Fruit fly (Drosophila melanogaster) whole organism, embryonic: ENCODE results near the gene Dh44.

Source experiments
- Abd-B ChIP-seq: fragments of 200-800 bp; sonication (Bioruptor generic); optimal IDR thresholded peaks from 2 replicates; lab custom pipeline; 2018; ENCODE audit warnings: missing biosample characterization, mild to moderate bottlenecking, missing genetic modification characterization, moderate library complexity
- BEAF-32 ChIP-seq: fragments of 200-800 bp; sonication (Bioruptor generic); optimal IDR thresholded peaks from 3 replicates; lab custom pipeline; 2017; ENCODE audit warnings: missing biosample characterization, missing genetic modification characterization, mild to moderate bottlenecking, moderate library complexity, missing genetic modification reagents
- Bteb2 ChIP-seq: fragments of 200-800 bp; sonication (Bioruptor generic); optimal IDR thresholded peaks from 2 replicates; lab custom pipeline; 2016; ENCODE audit warnings: missing biosample characterization, missing genetic modification characterization
- CG10267 ChIP-seq: fragments of 200-800 bp; sonication (Bioruptor generic); optimal IDR thresholded peaks from 2 replicates; lab custom pipeline; 2018; ENCODE audit warnings: missing biosample characterization, mild to moderate bottlenecking, missing genetic modification characterization, moderate library complexity
- CG10543 ChIP-seq: fragments of 200-800 bp; sonication (Bioruptor generic); optimal IDR thresholded peaks from 3 replicates; lab custom pipeline; 2017; ENCODE audit warnings: missing biosample characterization, mild to moderate bottlenecking, missing genetic modification characterization, moderate library complexity
- CG11093 ChIP-seq: fragments of 200-800 bp; sonication (Bioruptor generic); IDR thresholded peaks from 3 replicates; pipeline ENCODE4 v1.3.6; 2022; ENCODE audit warnings: missing biosample characterization, missing genetic modification characterization
- CG11696 ChIP-seq: fragments of 200-800 bp; sonication (Bioruptor generic); IDR thresholded peaks from 2 replicates; pipeline ENCODE4 v1.3.6; 2022; ENCODE audit warnings: missing biosample characterization, missing genetic modification characterization
- CG13123 ChIP-seq: fragments of 200-800 bp; sonication (Bioruptor generic); optimal IDR thresholded peaks from 2 replicates; lab custom pipeline; 2016; ENCODE audit warnings: missing biosample characterization, missing genetic modification characterization
- CG14050 ChIP-seq: fragments of 200-800 bp; sonication (Bioruptor generic); IDR thresholded peaks from 3 replicates; pipeline ENCODE4 v1.3.6; 2022; ENCODE audit warnings: missing biosample characterization, missing genetic modification characterization
- CG14667 ChIP-seq: fragments of 200-800 bp; sonication (Bioruptor generic); IDR thresholded peaks from 2 replicates; pipeline ENCODE4 v1.3.6; 2022; ENCODE audit warnings: missing biosample characterization, missing genetic modification characterization
- CG15269 ChIP-seq: fragments of 200-800 bp; sonication (Bioruptor generic); optimal IDR thresholded peaks from 2 replicates; lab custom pipeline; 2018; ENCODE audit warnings: missing biosample characterization, mild to moderate bottlenecking, missing genetic modification characterization, moderate library complexity
- CG15696 ChIP-seq: fragments of 200-800 bp; sonication (Bioruptor generic); optimal IDR thresholded peaks from 2 replicates; lab custom pipeline; 2019; ENCODE audit warnings: missing biosample characterization, mild to moderate bottlenecking, missing genetic modification characterization, moderate library complexity
- CG17186 ChIP-seq: fragments of 200-800 bp; sonication (Bioruptor generic); optimal IDR thresholded peaks from 3 replicates; lab custom pipeline; 2017; ENCODE audit warnings: missing biosample characterization, missing genetic modification reagents, missing genetic modification characterization
- CG17359 ChIP-seq: fragments of 200-800 bp; sonication (Bioruptor generic); optimal IDR thresholded peaks from 3 replicates; lab custom pipeline; 2018; ENCODE audit warnings: missing biosample characterization, mild to moderate bottlenecking, missing genetic modification characterization, moderate library complexity
- CG17802 ChIP-seq: fragments of 200-800 bp; sonication (Bioruptor generic); optimal IDR thresholded peaks from 2 replicates; lab custom pipeline; 2018; ENCODE audit warnings: missing biosample characterization, mild to moderate bottlenecking, missing genetic modification characterization, moderate library complexity
- CG17829 ChIP-seq: fragments of 200-800 bp; optimal IDR thresholded peaks from 2 replicates; lab custom pipeline; 2019; ENCODE audit warnings: missing biosample characterization, mild to moderate bottlenecking, missing genetic modification characterization, moderate library complexity
- CG17912 ChIP-seq: fragments of 200-800 bp; sonication (Bioruptor generic); optimal IDR thresholded peaks from 2 replicates; lab custom pipeline; 2018; ENCODE audit warnings: missing biosample characterization, mild to moderate bottlenecking, missing genetic modification characterization
- CG2199 ChIP-seq: fragments of 200-800 bp; sonication (Bioruptor generic); IDR thresholded peaks from 3 replicates; pipeline ENCODE4 v1.3.6; 2022; ENCODE audit warnings: missing biosample characterization, missing genetic modification characterization
- CG2889 ChIP-seq: fragments of 200-800 bp; sonication (Bioruptor generic); IDR thresholded peaks from 3 replicates; pipeline ENCODE4 v1.3.6; 2022; ENCODE audit warnings: missing biosample characterization, missing genetic modification characterization
- CG3726 ChIP-seq: fragments of 200-800 bp; sonication (Bioruptor generic); IDR thresholded peaks from 3 replicates; pipeline ENCODE4, ENCODE4 v1.3.6; 2022; ENCODE audit warnings: missing biosample characterization, missing genetic modification characterization
- CG5245 ChIP-seq: fragments of 200-800 bp; sonication (Bioruptor generic); optimal IDR thresholded peaks from 3 replicates; lab custom pipeline; 2016; ENCODE audit warnings: missing biosample characterization, missing genetic modification characterization
- CG7357 ChIP-seq: fragments of 200-800 bp; sonication (Bioruptor generic); IDR thresholded peaks from 3 replicates; pipeline ENCODE4 v1.3.6; 2022; ENCODE audit warnings: missing biosample characterization, missing genetic modification characterization
- CG7963 ChIP-seq: fragments of 200-800 bp; sonication (Bioruptor generic); IDR thresholded peaks from 3 replicates; pipeline ENCODE4 v1.3.6; 2022; ENCODE audit warnings: missing biosample characterization, missing genetic modification characterization; ENCODE audit not compliant: partially characterized antibody
- Dll ChIP-seq: fragments of 200-800 bp; sonication (Bioruptor generic); IDR thresholded peaks from 4 replicates; pipeline ENCODE4 v1.3.6; 2022; ENCODE audit warnings: missing biosample characterization, missing genetic modification characterization; ENCODE audit not compliant: partially characterized antibody
- Doc2 ChIP-seq: fragments of 200-800 bp; sonication (Bioruptor generic); IDR thresholded peaks from 2 replicates; pipeline ENCODE4 v1.3.6; 2022; ENCODE audit warnings: missing biosample characterization, missing genetic modification characterization
- GATAe ChIP-seq: fragments of 200-800 bp; sonication (Bioruptor generic); conservative IDR thresholded peaks from 2 replicates; pipeline ENCODE4 v1.3.6; 2022; ENCODE audit warnings: missing biosample characterization, missing genetic modification characterization
- Hand ChIP-seq: fragments of 200-800 bp; sonication (Bioruptor generic); optimal IDR thresholded peaks from 2 replicates; lab custom pipeline; 2017; ENCODE audit warnings: mild to moderate bottlenecking, missing biosample characterization, missing genetic modification reagents, missing genetic modification characterization
- NfI ChIP-seq: fragments of 200-800 bp; sonication (Bioruptor generic); optimal IDR thresholded peaks from 3 replicates; lab custom pipeline; 2018; ENCODE audit warnings: missing biosample characterization, mild to moderate bottlenecking, missing genetic modification characterization, moderate library complexity
- Sox102F ChIP-seq: fragments of 200-800 bp; sonication (Bioruptor generic); optimal IDR thresholded peaks from 2 replicates; lab custom pipeline; 2018; ENCODE audit warnings: missing biosample characterization, mild to moderate bottlenecking, missing genetic modification characterization, moderate library complexity
- Vsx1 ChIP-seq: fragments of 200-800 bp; sonication (Bioruptor generic); optimal IDR thresholded peaks from 2 replicates; lab custom pipeline; 2017; ENCODE audit warnings: missing biosample characterization, mild to moderate bottlenecking, missing genetic modification characterization, missing genetic modification reagents
- bcd ChIP-seq: fragments of 200-800 bp; sonication (Bioruptor generic); optimal IDR thresholded peaks from 2 replicates; lab custom pipeline; 2017; ENCODE audit warnings: missing biosample characterization, mild to moderate bottlenecking, missing genetic modification characterization
- br ChIP-seq: fragments of >200 bp; optimal IDR thresholded peaks from 2 replicates; lab custom pipeline; 2017
- cato ChIP-seq: fragments of 200-800 bp; sonication (Bioruptor generic); optimal IDR thresholded peaks from 2 replicates; lab custom pipeline; 2016; ENCODE audit warnings: missing biosample characterization, missing genetic modification characterization, borderline replicate concordance
- chinmo ChIP-seq: fragments of 200-800 bp; sonication (Bioruptor generic); IDR thresholded peaks from 4 replicates; pipeline ENCODE4 v1.3.6; 2022; ENCODE audit warnings: missing biosample characterization, missing genetic modification characterization; ENCODE audit not compliant: partially characterized antibody
- crol ChIP-seq: fragments of 200-800 bp; sonication (Bioruptor generic); IDR thresholded peaks from 2 replicates; pipeline ENCODE4 v1.3.6; 2022; ENCODE audit warnings: missing biosample characterization, missing genetic modification characterization
- hb ChIP-seq: fragments of 200-800 bp; sonication (Bioruptor generic); IDR thresholded peaks from 3 replicates; pipeline ENCODE4 v1.3.6; 2022; ENCODE audit warnings: missing biosample characterization, missing genetic modification characterization; ENCODE audit not compliant: partially characterized antibody
- hkb ChIP-seq, 2 experiments: fragments of 200-800 bp in 1 of 2; fragments of >200 bp in 1 of 2; sonication (Bioruptor generic) in 1 of 2; IDR thresholded peaks in 1 of 2; optimal IDR thresholded peaks in 1 of 2; 2 replicates each; pipeline versions ENCODE4 v1.3.6 to Lab custom; 2017 to 2022; ENCODE audit warnings: missing biosample characterization in 1 of 2, missing genetic modification characterization in 1 of 2
- hth ChIP-seq: fragments of >200 bp; optimal IDR thresholded peaks from 2 replicates; lab custom pipeline; 2017; ENCODE audit warnings: inconsistent platforms
- lilli ChIP-seq: fragments of 200-800 bp; sonication (Bioruptor generic); optimal IDR thresholded peaks from 3 replicates; lab custom pipeline; 2016; ENCODE audit warnings: missing biosample characterization, missing genetic modification characterization
- lmd ChIP-seq: fragments of 200-800 bp; sonication (Bioruptor generic); IDR thresholded peaks from 2 replicates; pipeline ENCODE4 v1.3.6; 2022; ENCODE audit warnings: missing biosample characterization, missing genetic modification characterization
- p53 ChIP-seq: fragments of 200-800 bp; sonication (Bioruptor generic); optimal IDR thresholded peaks from 2 replicates; lab custom pipeline; 2016; ENCODE audit warnings: missing biosample characterization, missing genetic modification characterization
- ranshi ChIP-seq: fragments of 200-800 bp; sonication (Bioruptor generic); IDR thresholded peaks from 2 replicates; pipeline ENCODE4 v1.3.6; 2022; ENCODE audit warnings: missing biosample characterization, missing genetic modification characterization
- scrt ChIP-seq: fragments of 200-800 bp; sonication (Bioruptor generic); optimal IDR thresholded peaks from 2 replicates; lab custom pipeline; 2018; ENCODE audit warnings: missing biosample characterization, mild to moderate bottlenecking, missing genetic modification characterization, moderate library complexity
- sd ChIP-seq: fragments of 200-800 bp; sonication (Bioruptor generic); optimal IDR thresholded peaks from 3 replicates; lab custom pipeline; 2018; ENCODE audit warnings: missing biosample characterization, mild to moderate bottlenecking, missing genetic modification characterization, moderate library complexity
- shn ChIP-seq: fragments of 200-800 bp; sonication (Bioruptor generic); optimal IDR thresholded peaks from 3 replicates; lab custom pipeline; 2016; ENCODE audit warnings: missing biosample characterization, missing genetic modification characterization
- sim ChIP-seq: fragments of 200-800 bp; sonication (Bioruptor generic); IDR thresholded peaks from 2 replicates; pipeline ENCODE4 v1.3.6; 2022; ENCODE audit warnings: missing biosample characterization, missing genetic modification characterization
- slp2 ChIP-seq: fragments of 200-800 bp; sonication (Bioruptor generic); optimal IDR thresholded peaks from 2 replicates; lab custom pipeline; 2016; ENCODE audit warnings: missing biosample characterization, missing genetic modification characterization
- stwl ChIP-seq: fragments of 200-800 bp; sonication (Bioruptor generic); optimal IDR thresholded peaks from 3 replicates; lab custom pipeline; 2018; ENCODE audit warnings: missing biosample characterization, mild to moderate bottlenecking, missing genetic modification characterization, moderate library complexity
- sug ChIP-seq: fragments of 200-800 bp; optimal IDR thresholded peaks from 2 replicates; lab custom pipeline; 2019; ENCODE audit warnings: missing biosample characterization, mild to moderate bottlenecking, missing genetic modification characterization, moderate library complexity
- zfh1 ChIP-seq: fragments of 200-800 bp; sonication (Bioruptor generic); IDR thresholded peaks from 3 replicates; pipeline ENCODE4 v1.3.6; 2022; ENCODE audit warnings: missing biosample characterization, missing genetic modification characterization

The Dh44 gene

DNA sequence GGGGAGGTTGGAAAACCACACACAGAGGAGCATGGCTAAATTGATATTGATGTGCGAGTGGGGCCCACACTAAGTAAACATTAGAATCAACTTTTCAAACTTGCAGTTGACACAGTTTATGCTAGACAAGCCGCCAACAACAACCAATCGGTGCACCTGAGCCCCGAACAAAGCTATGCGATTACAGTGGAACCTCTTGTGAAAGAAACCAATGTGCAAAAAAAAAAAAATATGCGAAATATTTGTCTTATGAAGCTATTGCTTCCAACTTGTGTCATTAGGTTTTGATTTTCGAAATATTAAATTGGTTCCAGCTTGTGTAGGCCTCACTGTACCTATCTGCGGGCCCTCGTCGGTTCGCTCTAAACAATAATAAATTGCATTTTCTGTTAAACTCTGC, 19.7 kb upstream of the Dh44 start (continued):
- TF ChIP-seq Abd-B (peak; percentile 66), slp2 (GFP tag; lab: Kevin White, UChicago) (peak; percentile 51), Vsx1 (no peak), Hand (GFP tag; lab: Kevin White, UChicago) (no peak), CG10267 (tag; lab: Kevin White, UChicago) (peak; percentile 45), zfh1 (peak; percentile 93), p53 (GFP tag; lab: Kevin White, UChicago) (no peak), sug (tag; lab: Kevin White, UChicago) (no peak), crol (peak; percentile 32; the same call in 1 of the 2 replicates), cato (GFP tag; lab: Kevin White, UChicago) (peak; percentile 44), lmd (GFP tag; lab: Robert Waterston, UW) (peak; percentile 84), CG11696 (0 out of 2 replicates have a peak, but pooled peaks have one; percentile 52), Doc2 (GFP tag; lab: Robert Waterston, UW) (peak; percentile 44; the same call in 1 of the 2 replicates), CG14667 (GFP tag; lab: Robert Waterston, UW) (peak; percentile 50), CG15696 (tag; lab: Kevin White, UChicago) (peak; percentile 54), ranshi (peak; percentile 74), GATAe (peak; percentile 23; the same call in 1 of the 2 replicates), CG7963 (GFP tag; lab: Robert Waterston, UW) (no peak), CG14050 (GFP tag; lab: Robert Waterston, UW) (peak; percentile 64), br (no peak), hb (GFP tag; lab: Robert Waterston, UW) (no peak), CG15269 (tag; lab: Kevin White, UChicago) (peak; percentile 71), CG11093 (peak; percentile 52; the same call in 1 of the 3 replicates), CG17186 (GFP tag; lab: Kevin White, UChicago) (peak; percentile 35), CG17912 (GFP tag; lab: Kevin White, UChicago) (no peak), scrt (GFP tag; lab: Kevin White, UChicago) (peak; percentile 30), CG13123 (GFP tag; lab: Kevin White, UChicago) (peak; percentile 6), chinmo (GFP tag; lab: Robert Waterston, UW) (no peak), hth (no peak), NfI (GFP tag; lab: Kevin White, UChicago) (peak; percentile 69), sd (tag; lab: Kevin White, UChicago) (peak; percentile 20), Sox102F (GFP tag; lab: Kevin White, UChicago) (peak; percentile 86), CG2889 (peak; percentile 70; the same call in 2 of the 3 replicates), CG3726 (GFP tag; lab: Robert Waterston, UW) (peak; percentile 82), BEAF-32 (GFP tag; lab: Kevin White, UChicago) (no peak), CG7357 (GFP tag; lab: Robert Waterston, UW) (peak; percentile 57; the same call in 1 of the 3 replicates), hkb (optimal IDR thresholded peaks at IDR 0.05; lab: Kevin White, UChicago) (no peak), hkb (GFP tag; IDR thresholded peaks at IDR 0.05; lab: Robert Waterston, UW) (peak; percentile 83), CG2199 (GFP tag; lab: Robert Waterston, UW) (0 out of 3 replicates have a peak, but pooled peaks have one; percentile 42), CG5245 (GFP tag; lab: Kevin White, UChicago) (peak; percentile 79), CG10543 (GFP tag; lab: Kevin White, UChicago) (no peak), CG17802 (peak; percentile 42), sim (GFP tag; lab: Robert Waterston, UW) (peak; percentile 45; the same call in 1 of the 2 replicates), CG17829 (tag; lab: Kevin White, UChicago) (peak; percentile 65), Dll (GFP tag; lab: Robert Waterston, UW) (no peak), shn (GFP tag; lab: Kevin White, UChicago) (peak; percentile 46), stwl (tag; lab: Kevin White, UChicago) (no peak), bcd (GFP tag; lab: Kevin White, UChicago) (peak; percentile 66), lilli (GFP tag; lab: Kevin White, UChicago) (peak; percentile 73), Bteb2 (GFP tag; lab: Kevin White, UChicago) (peak; percentile 33), CG17359 (tag; lab: Kevin White, UChicago) (peak; percentile 83)
